Worm (Caenorhabditis elegans) whole organism, young adult: ENCODE measurements around the gene F14D7.18.

ENCODE experiments used
- F37B4.10 ChIP-seq: fragments of 200-800 bp; sonication (Bioruptor generic); IDR thresholded peaks from 2 replicates; pipeline ENCODE4 v1.3.6; 2022; ENCODE audit warnings: missing genetic modification characterization, missing compliant biosample characterization
- bed-1 ChIP-seq: fragments of 200-800 bp; sonication (Bioruptor generic); IDR thresholded peaks from 2 replicates; pipeline ENCODE4 v1.3.6; 2022; ENCODE audit warnings: missing genetic modification reagents, missing genetic modification characterization, missing compliant biosample characterization
- bed-2 ChIP-seq: fragments of 200-800 bp; sonication (Bioruptor generic); IDR thresholded peaks from 2 replicates; pipeline ENCODE4 v1.3.6; 2022; ENCODE audit warnings: missing genetic modification reagents, missing genetic modification characterization, missing compliant biosample characterization
- ceh-40 ChIP-seq: fragments of 200-800 bp; sonication (Bioruptor generic); IDR thresholded peaks from 2 replicates; pipeline ENCODE4 v1.3.6; 2022; ENCODE audit warnings: missing genetic modification characterization, missing compliant biosample characterization
- ceh-91 ChIP-seq: fragments of 200-800 bp; sonication (Bioruptor generic); IDR thresholded peaks from 2 replicates; pipeline ENCODE4 v1.3.6; 2022; ENCODE audit warnings: missing genetic modification reagents, missing genetic modification characterization, missing compliant biosample characterization
- ets-4 ChIP-seq: fragments of 200-800 bp; sonication (Bioruptor generic); optimal IDR thresholded peaks from 2 replicates; lab custom pipeline; 2018; ENCODE audit warnings: mild to moderate bottlenecking, missing genetic modification characterization, missing compliant biosample characterization
- gei-17 ChIP-seq: fragments of 200-800 bp; sonication (Bioruptor generic); optimal IDR thresholded peaks from 2 replicates; lab custom pipeline; 2018; ENCODE audit warnings: mild to moderate bottlenecking, missing genetic modification characterization, missing compliant biosample characterization
- snpc-1.3 ChIP-seq: sonication (generic microtip); optimal IDR thresholded peaks from 2 replicates; lab custom pipeline; 2017; ENCODE audit warnings: missing genetic modification characterization, mild to moderate bottlenecking, missing compliant biosample characterization, antibody characterized with exemption, moderate library complexity, missing genotype, missing genetic modification reagents; ENCODE audit not compliant: insufficient read depth
- unc-62 ChIP-seq: fragments of 150-350 bp; optimal IDR thresholded peaks from 2 replicates; lab custom pipeline; 2014; ENCODE audit warnings: missing biosample characterization, missing genetic modification reagents, missing genetic modification characterization

- no peak for TF ChIP-seq F37B4.10 (GFP tag; lab: Robert Waterston, UW)
- no peak for TF ChIP-seq bed-1 (GFP tag; lab: Robert Waterston, UW)
- no peak for TF ChIP-seq ceh-91 (GFP tag; lab: Robert Waterston, UW)
- TF ChIP-seq bed-2 (GFP tag; lab: Robert Waterston, UW), result no peak
- TF ChIP-seq ceh-40 (GFP tag; lab: Robert Waterston, UW), result no peak
- TF ChIP-seq unc-62, result no peak
- no peak for TF ChIP-seq snpc-1.3 (tag; lab: Kevin White, UChicago)
- no peak for TF ChIP-seq gei-17
- no peak for TF ChIP-seq ets-4
Measured at ce11 chrV:14328806-14329205, 38.3 kb upstream of the F14D7.18 start, which contains the start of gene pepm-1.
